Fruit fly (Drosophila melanogaster) whole organism, prepupa: ENCODE data around the gene Pif1A.
A peak's percentile ranks its signal among the peaks of the same experiment; 100 is the strongest.

Experiments
- Blimp-1 ChIP-seq: fragments of 200-800 bp; sonication (Bioruptor generic); optimal IDR thresholded peaks from 3 replicates; lab custom pipeline; 2017; ENCODE audit warnings: missing biosample characterization, missing genetic modification characterization, mild to moderate bottlenecking, moderate library complexity, missing genetic modification reagents
- CG10631 ChIP-seq: fragments of 200-800 bp; sonication (Bioruptor generic); optimal IDR thresholded peaks from 2 replicates; lab custom pipeline; 2016; ENCODE audit warnings: missing biosample characterization, missing genetic modification characterization
- CG11294 ChIP-seq: fragments of 200-800 bp; sonication (Bioruptor generic); IDR thresholded peaks from 2 replicates; pipeline ENCODE4 v1.3.6; 2022; ENCODE audit warnings: missing biosample characterization, missing genetic modification characterization
- CG11762 ChIP-seq: fragments of 200-800 bp; sonication (Bioruptor generic); optimal IDR thresholded peaks from 3 replicates; lab custom pipeline; 2016; ENCODE audit warnings: missing biosample characterization, missing genetic modification characterization; ENCODE audit not compliant: insufficient read depth
- CG11902 ChIP-seq: fragments of 200-800 bp; sonication (Bioruptor generic); optimal IDR thresholded peaks from 3 replicates; lab custom pipeline; 2016; ENCODE audit warnings: missing biosample characterization, missing genetic modification characterization
- CG1621 ChIP-seq: fragments of 200-800 bp; sonication (Bioruptor generic); optimal IDR thresholded peaks from 3 replicates; lab custom pipeline; 2018; ENCODE audit warnings: missing biosample characterization, mild to moderate bottlenecking, missing genetic modification characterization
- CG16779 ChIP-seq: fragments of 200-800 bp; sonication (Bioruptor generic); optimal IDR thresholded peaks from 3 replicates; lab custom pipeline; 2017; ENCODE audit warnings: missing biosample characterization, mild to moderate bottlenecking, missing genetic modification characterization
- CG31627 ChIP-seq: fragments of 200-800 bp; sonication (Bioruptor generic); optimal IDR thresholded peaks from 3 replicates; lab custom pipeline; 2016; ENCODE audit warnings: missing biosample characterization, missing genetic modification characterization
- CG32006 ChIP-seq: fragments of 200-800 bp; sonication (Bioruptor generic); optimal IDR thresholded peaks from 3 replicates; lab custom pipeline; 2017; ENCODE audit warnings: missing biosample characterization, mild to moderate bottlenecking, missing genetic modification characterization
- CG34406 ChIP-seq: fragments of 200-800 bp; sonication (Bioruptor generic); optimal IDR thresholded peaks from 3 replicates; lab custom pipeline; 2016; ENCODE audit warnings: missing biosample characterization, missing genetic modification characterization
- CG3919 ChIP-seq: fragments of 200-800 bp; sonication (Bioruptor generic); optimal IDR thresholded peaks from 3 replicates; lab custom pipeline; 2016; ENCODE audit warnings: missing biosample characterization, missing genetic modification characterization
- CG4318 ChIP-seq: fragments of 200-800 bp; sonication (Bioruptor generic); optimal IDR thresholded peaks from 3 replicates; lab custom pipeline; 2017; ENCODE audit warnings: missing biosample characterization, mild to moderate bottlenecking, missing genetic modification characterization
- CG6163 ChIP-seq: fragments of 200-800 bp; sonication (Bioruptor generic); IDR thresholded peaks from 3 replicates; pipeline ENCODE4 v1.3.6; 2022; ENCODE audit warnings: missing biosample characterization, missing genetic modification characterization
- CG6792 ChIP-seq: fragments of 200-800 bp; sonication (Bioruptor generic); optimal IDR thresholded peaks from 3 replicates; lab custom pipeline; 2016; ENCODE audit warnings: missing biosample characterization, missing genetic modification characterization
- CG6808 ChIP-seq: fragments of 200-800 bp; sonication (Bioruptor generic); optimal IDR thresholded peaks from 3 replicates; lab custom pipeline; 2017; ENCODE audit warnings: missing biosample characterization, missing genetic modification characterization, mild to moderate bottlenecking, moderate library complexity, missing genetic modification reagents
- CG6854 ChIP-seq: fragments of 200-800 bp; sonication (Bioruptor generic); optimal IDR thresholded peaks from 2 replicates; lab custom pipeline; 2017; ENCODE audit warnings: missing biosample characterization, mild to moderate bottlenecking, missing genetic modification characterization
- CG7368 ChIP-seq: fragments of 200-800 bp; sonication (Bioruptor generic); optimal IDR thresholded peaks from 3 replicates; lab custom pipeline; 2016; ENCODE audit warnings: missing biosample characterization, missing genetic modification characterization
- CG8119 ChIP-seq: fragments of 200-800 bp; sonication (Bioruptor generic); IDR thresholded peaks from 3 replicates; pipeline ENCODE4 v1.3.6; 2022; ENCODE audit warnings: missing biosample characterization, missing genetic modification characterization
- CG8319 ChIP-seq: fragments of 200-800 bp; sonication (Bioruptor generic); optimal IDR thresholded peaks from 3 replicates; lab custom pipeline; 2016; ENCODE audit warnings: missing biosample characterization, missing genetic modification characterization
- CG9139 ChIP-seq: fragments of 200-800 bp; sonication (Bioruptor generic); optimal IDR thresholded peaks from 3 replicates; lab custom pipeline; 2017; ENCODE audit warnings: missing biosample characterization, mild to moderate bottlenecking, missing genetic modification characterization
- Eip75B ChIP-seq: fragments of 200-800 bp; sonication (Bioruptor generic); optimal IDR thresholded peaks from 3 replicates; lab custom pipeline; 2016; ENCODE audit warnings: missing biosample characterization, missing genetic modification characterization
- Eip78C ChIP-seq: fragments of 200-800 bp; sonication (Bioruptor generic); peaks from one replicate; lab custom pipeline; 2016; ENCODE audit warnings: missing biosample characterization, missing genetic modification characterization
- Ets21C ChIP-seq: fragments of 200-800 bp; sonication (Bioruptor generic); optimal IDR thresholded peaks from 3 replicates; lab custom pipeline; 2016; ENCODE audit warnings: missing biosample characterization, missing genetic modification characterization
- Gug ChIP-seq: fragments of 200-800 bp; sonication (Bioruptor generic); IDR thresholded peaks from 2 replicates; pipeline ENCODE4 v1.3.6; 2022; ENCODE audit warnings: missing biosample characterization, missing genetic modification characterization
- Hr4 ChIP-seq: fragments of 200-800 bp; sonication (Bioruptor generic); optimal IDR thresholded peaks from 3 replicates; lab custom pipeline; 2016; ENCODE audit warnings: missing biosample characterization, missing genetic modification characterization
- Lpt ChIP-seq: fragments of 200-800 bp; sonication (Bioruptor generic); optimal IDR thresholded peaks from 3 replicates; lab custom pipeline; 2016; ENCODE audit warnings: missing biosample characterization, missing genetic modification characterization
- Met ChIP-seq: fragments of 200-800 bp; sonication (Bioruptor generic); optimal IDR thresholded peaks from 3 replicates; lab custom pipeline; 2016; ENCODE audit warnings: missing biosample characterization, missing genetic modification characterization
- OdsH ChIP-seq: fragments of 200-800 bp; sonication (Bioruptor generic); optimal IDR thresholded peaks from 3 replicates; lab custom pipeline; 2016; ENCODE audit warnings: missing biosample characterization, missing genetic modification characterization
- Smox ChIP-seq: fragments of 200-800 bp; sonication (Bioruptor generic); optimal IDR thresholded peaks from 3 replicates; lab custom pipeline; 2016; ENCODE audit warnings: missing biosample characterization, missing genetic modification characterization
- Sox102F ChIP-seq: fragments of 200-800 bp; sonication (Bioruptor generic); optimal IDR thresholded peaks from 2 replicates; lab custom pipeline; 2016; ENCODE audit warnings: missing biosample characterization, mild to moderate bottlenecking, missing genetic modification characterization
- Sox15 ChIP-seq: fragments of 200-800 bp; sonication (Bioruptor generic); optimal IDR thresholded peaks from 3 replicates; lab custom pipeline; 2016; ENCODE audit warnings: missing biosample characterization, missing genetic modification characterization
- achi ChIP-seq: fragments of 200-800 bp; sonication (Bioruptor generic); optimal IDR thresholded peaks from 3 replicates; lab custom pipeline; 2016; ENCODE audit warnings: missing biosample characterization, missing genetic modification characterization
- acj6 ChIP-seq: fragments of 200-800 bp; sonication (Bioruptor generic); optimal IDR thresholded peaks from 3 replicates; lab custom pipeline; 2016; ENCODE audit warnings: missing biosample characterization, missing genetic modification characterization
- cyc ChIP-seq: fragments of 200-800 bp; sonication (Bioruptor generic); optimal IDR thresholded peaks from 3 replicates; lab custom pipeline; 2016; ENCODE audit warnings: missing biosample characterization, missing genetic modification characterization
- dac ChIP-seq: fragments of 200-800 bp; sonication (Bioruptor generic); optimal IDR thresholded peaks from 2 replicates; lab custom pipeline; 2017; ENCODE audit warnings: missing biosample characterization, mild to moderate bottlenecking, missing genetic modification characterization
- dsx ChIP-seq: fragments of 200-800 bp; optimal IDR thresholded peaks from 3 replicates; lab custom pipeline; 2019; ENCODE audit warnings: missing biosample characterization, mild to moderate bottlenecking, missing genetic modification characterization, moderate library complexity; ENCODE audit not compliant: poor library complexity, severe bottlenecking
- eg ChIP-seq: fragments of 200-800 bp; sonication (Bioruptor generic); IDR thresholded peaks from 3 replicates; pipeline ENCODE4 v1.3.6; 2022; ENCODE audit warnings: missing biosample characterization, missing genetic modification characterization
- esn ChIP-seq: fragments of 200-800 bp; sonication (Bioruptor generic); optimal IDR thresholded peaks from 2 replicates; lab custom pipeline; 2016; ENCODE audit warnings: missing biosample characterization, mild to moderate bottlenecking, missing genetic modification characterization, moderate library complexity
- fd59A ChIP-seq: fragments of 200-800 bp; sonication (Bioruptor generic); optimal IDR thresholded peaks from 2 replicates; lab custom pipeline; 2017; ENCODE audit warnings: missing biosample characterization, mild to moderate bottlenecking, missing genetic modification characterization, missing genetic modification reagents
- lz ChIP-seq: fragments of 200-800 bp; sonication (Bioruptor generic); optimal IDR thresholded peaks from 3 replicates; lab custom pipeline; 2016; ENCODE audit warnings: missing biosample characterization, missing genetic modification characterization
- net ChIP-seq: fragments of 200-800 bp; sonication (Bioruptor generic); optimal IDR thresholded peaks from 3 replicates; lab custom pipeline; 2016; ENCODE audit warnings: missing biosample characterization, missing genetic modification characterization
- pdm3 ChIP-seq: fragments of 200-800 bp; sonication (Bioruptor generic); optimal IDR thresholded peaks from 3 replicates; lab custom pipeline; 2016; ENCODE audit warnings: missing biosample characterization, missing genetic modification characterization
- salr ChIP-seq, 2 experiments: fragments of 200-800 bp; sonication (Bioruptor generic); optimal IDR thresholded peaks; 3 replicates each; lab custom pipeline; 2016 to 2018; ENCODE audit warnings: missing biosample characterization in 2 of 2, missing genetic modification characterization in 2 of 2, mild to moderate bottlenecking in 1 of 2
- spab ChIP-seq: fragments of 200-800 bp; sonication (Bioruptor generic); optimal IDR thresholded peaks from 2 replicates; lab custom pipeline; 2017; ENCODE audit warnings: missing biosample characterization, mild to moderate bottlenecking, missing genetic modification characterization, missing genetic modification reagents
- ss ChIP-seq, 2 experiments: fragments of 200-800 bp; sonication (Bioruptor generic); optimal IDR thresholded peaks; 2 replicates in 1 of 2; 3 replicates in 1 of 2; lab custom pipeline; 2017 to 2018; ENCODE audit warnings: mild to moderate bottlenecking in 2 of 2, missing biosample characterization in 2 of 2, missing genetic modification characterization in 2 of 2, moderate library complexity in 1 of 2
- svp ChIP-seq: fragments of 200-800 bp; sonication (Bioruptor generic); peaks from one replicate; lab custom pipeline; 2016; ENCODE audit warnings: missing biosample characterization, missing genetic modification characterization
- topi ChIP-seq: fragments of 200-800 bp; sonication (Bioruptor generic); optimal IDR thresholded peaks from 3 replicates; lab custom pipeline; 2016; ENCODE audit warnings: missing biosample characterization, missing genetic modification characterization
- vri ChIP-seq: fragments of 200-800 bp; sonication (Bioruptor generic); optimal IDR thresholded peaks from 3 replicates; lab custom pipeline; 2016; ENCODE audit warnings: missing biosample characterization, mild to moderate bottlenecking, missing genetic modification characterization

Gene Pif1A

dm6 chr3R:8788722-8789400, 12.1 kb downstream of the Pif1A start (continued):
- TF ChIP-seq CG34406, result peak; percentile 70
- TF ChIP-seq Sox15, result peak; percentile 51
- TF ChIP-seq eg (GFP tag; lab: Robert Waterston, UW), result peak; percentile 97
- TF ChIP-seq OdsH (GFP tag; lab: Kevin White, UChicago), result peak; percentile 82
- TF ChIP-seq CG16779 (tag; lab: Kevin White, UChicago), result peak; percentile 73
- TF ChIP-seq vri, result no peak
- peak; percentile 78 for TF ChIP-seq dac
- peak; percentile 70 for TF ChIP-seq topi
- TF ChIP-seq CG11902 (GFP tag; lab: Kevin White, UChicago), result peak; percentile 56
- peak; percentile 85 for TF ChIP-seq CG3919 (GFP tag; lab: Kevin White, UChicago)
- TF ChIP-seq Blimp-1 (GFP tag; lab: Kevin White, UChicago), result peak; percentile 28
- peak; percentile 31 to 43 for TF ChIP-seq ss (GFP tag; optimal IDR thresholded peaks at IDR 0.05; lab: Kevin White, UChicago)
- TF ChIP-seq net (GFP tag; lab: Kevin White, UChicago), result peak; percentile 79
- TF ChIP-seq CG7368 (GFP tag; lab: Kevin White, UChicago), result peak; percentile 65
- TF ChIP-seq spab, result peak; percentile 66
- TF ChIP-seq Smox (GFP tag; lab: Kevin White, UChicago), result peak; percentile 55
- peak; percentile 74 for TF ChIP-seq CG11762

- no peak for TF ChIP-seq lz (GFP tag; lab: Kevin White, UChicago)
- TF ChIP-seq achi, result no peak
- TF ChIP-seq spab, result peak; percentile 37
- no peak for TF ChIP-seq salr (GFP tag; optimal IDR thresholded peaks at IDR 0.05; lab: Kevin White, UChicago)
- peak; percentile 64 for TF ChIP-seq dsx (GFP tag; lab: Kevin White, UChicago)
- TF ChIP-seq CG10631, result no peak
- no peak for TF ChIP-seq CG6792 (GFP tag; lab: Kevin White, UChicago)
- TF ChIP-seq topi, result peak; percentile 64
- peak in 1 of 2 experiments; percentile 36 for TF ChIP-seq ss (GFP tag; optimal IDR thresholded peaks at IDR 0.05; lab: Kevin White, UChicago)
- TF ChIP-seq Smox (GFP tag; lab: Kevin White, UChicago), result no peak
- TF ChIP-seq CG6163 (GFP tag; lab: Robert Waterston, UW), result no peak
- TF ChIP-seq CG31627 (GFP tag; lab: Kevin White, UChicago), result no peak
- TF ChIP-seq CG11294 (GFP tag; lab: Robert Waterston, UW), result no peak
- no peak for TF ChIP-seq CG32006 (GFP tag; lab: Kevin White, UChicago)
- peak; percentile 10 for TF ChIP-seq CG9139 (GFP tag; lab: Kevin White, UChicago)
- no peak for TF ChIP-seq pdm3
- TF ChIP-seq Eip75B, result no peak
- TF ChIP-seq Lpt, result peak; percentile 19
- no peak for TF ChIP-seq CG8119 (GFP tag; lab: Robert Waterston, UW)
- no peak for TF ChIP-seq Hr4 (GFP tag; lab: Kevin White, UChicago)
- TF ChIP-seq fd59A (GFP tag; lab: Kevin White, UChicago), result no peak
- no peak for TF ChIP-seq Blimp-1 (GFP tag; lab: Kevin White, UChicago)
- no peak for TF ChIP-seq acj6
- TF ChIP-seq CG6808, result no peak
- TF ChIP-seq CG4318, result no peak
- TF ChIP-seq svp, result peak; percentile 69
- no peak for TF ChIP-seq Ets21C (GFP tag; lab: Kevin White, UChicago)
- peak; percentile 96 for TF ChIP-seq Eip78C
- no peak for TF ChIP-seq Met
- no peak for TF ChIP-seq Gug (GFP tag; lab: Robert Waterston, UW)
- TF ChIP-seq eg (GFP tag; lab: Robert Waterston, UW), result no peak
- TF ChIP-seq CG8319 (GFP tag; lab: Kevin White, UChicago), result no peak
- TF ChIP-seq CG6854, result peak; percentile 28
- TF ChIP-seq cyc (GFP tag; lab: Kevin White, UChicago), result no peak
- TF ChIP-seq Sox102F, result no peak
- TF ChIP-seq CG1621 (tag; lab: Kevin White, UChicago), result no peak
- no peak for TF ChIP-seq OdsH (GFP tag; lab: Kevin White, UChicago)
- no peak for TF ChIP-seq esn (GFP tag; lab: Kevin White, UChicago)
- TF ChIP-seq, all 60 proteins: peak for 9
Measured at dm6 chr3R:8787538-8788282, 13.3 kb downstream of the Pif1A start.
